Fruit fly (Drosophila melanogaster) whole organism, adult: Measurements from ENCODE around the gene Orp8.

Experiments
- CG11617 ChIP-seq: fragments of 200-800 bp; sonication (Bioruptor generic); optimal IDR thresholded peaks from 2 replicates; lab custom pipeline; 2017; ENCODE audit warnings: mild to moderate bottlenecking, missing biosample characterization, missing genetic modification reagents, missing genetic modification characterization
- CG12768 ChIP-seq: fragments of 200-800 bp; sonication (Bioruptor generic); optimal IDR thresholded peaks from 2 replicates; lab custom pipeline; 2017; ENCODE audit warnings: missing biosample characterization, missing genetic modification characterization, mild to moderate bottlenecking, moderate library complexity, missing genetic modification reagents
- CG14711 ChIP-seq: fragments of 200-800 bp; sonication (Bioruptor generic); optimal IDR thresholded peaks from 2 replicates; lab custom pipeline; 2018; ENCODE audit warnings: missing biosample characterization, mild to moderate bottlenecking, missing genetic modification characterization, moderate library complexity
- CG1620 ChIP-seq: fragments of 200-800 bp; sonication (Bioruptor generic); optimal IDR thresholded peaks from 2 replicates; lab custom pipeline; 2016; ENCODE audit warnings: missing biosample characterization, missing genetic modification characterization
- CG33017 ChIP-seq: fragments of 200-800 bp; sonication (Bioruptor generic); optimal IDR thresholded peaks from 2 replicates; lab custom pipeline; 2018; ENCODE audit warnings: missing biosample characterization, mild to moderate bottlenecking, missing genetic modification characterization, moderate library complexity
- CG5204 ChIP-seq: fragments of 200-800 bp; sonication (Bioruptor generic); optimal IDR thresholded peaks from 2 replicates; lab custom pipeline; 2016; ENCODE audit warnings: missing biosample characterization, missing genetic modification characterization
- CG7045 ChIP-seq: fragments of 200-800 bp; sonication (Bioruptor generic); optimal IDR thresholded peaks from 2 replicates; lab custom pipeline; 2017; ENCODE audit warnings: missing biosample characterization, mild to moderate bottlenecking, missing genetic modification characterization
- CG7101 ChIP-seq: fragments of 200-800 bp; sonication (Bioruptor generic); optimal IDR thresholded peaks from 2 replicates; lab custom pipeline; 2018; ENCODE audit warnings: missing biosample characterization, mild to moderate bottlenecking, missing genetic modification characterization, moderate library complexity
- Clk ChIP-seq: fragments of 200-800 bp; sonication (Bioruptor generic); optimal IDR thresholded peaks from 2 replicates; lab custom pipeline; 2017; ENCODE audit warnings: missing biosample characterization, missing genetic modification characterization
- Crg-1 ChIP-seq: fragments of 200-800 bp; sonication (Bioruptor generic); optimal IDR thresholded peaks from 2 replicates; lab custom pipeline; 2016; ENCODE audit warnings: missing biosample characterization, missing genetic modification characterization
- Hr96 ChIP-seq: fragments of 200-800 bp; sonication (Bioruptor generic); optimal IDR thresholded peaks from 2 replicates; lab custom pipeline; 2016; ENCODE audit warnings: missing biosample characterization, missing genetic modification characterization
- Mnt ChIP-seq: fragments of 200-800 bp; sonication (Bioruptor generic); optimal IDR thresholded peaks from 2 replicates; lab custom pipeline; 2016; ENCODE audit warnings: missing biosample characterization, mild to moderate bottlenecking, missing genetic modification characterization
- bab1 ChIP-seq: fragments of 200-800 bp; sonication (Bioruptor generic); optimal IDR thresholded peaks from 3 replicates; lab custom pipeline; 2019; ENCODE audit warnings: missing biosample characterization, mild to moderate bottlenecking, missing genetic modification characterization, moderate library complexity
- cic ChIP-seq: fragments of 200-800 bp; sonication (Bioruptor generic); optimal IDR thresholded peaks from 2 replicates; lab custom pipeline; 2017; ENCODE audit warnings: missing biosample characterization, mild to moderate bottlenecking, missing genetic modification characterization, moderate library complexity
- cnc ChIP-seq, 2 experiments: fragments of >200 bp; optimal IDR thresholded peaks; 2 replicates each; lab custom pipeline; 2017
- kay ChIP-seq: fragments of 200-800 bp; sonication (Bioruptor generic); peaks from one replicate; lab custom pipeline; 2016; ENCODE audit warnings: missing biosample characterization, missing genetic modification characterization, borderline replicate concordance
- ovo ChIP-seq: fragments of 200-800 bp; sonication (Bioruptor generic); optimal IDR thresholded peaks from 2 replicates; lab custom pipeline; 2016; ENCODE audit warnings: missing biosample characterization, missing genetic modification characterization
- pad ChIP-seq: fragments of 200-800 bp; sonication (Bioruptor generic); optimal IDR thresholded peaks from 3 replicates; lab custom pipeline; 2017; ENCODE audit warnings: missing biosample characterization, missing genetic modification characterization, mild to moderate bottlenecking, moderate library complexity, missing genetic modification reagents
- tj ChIP-seq: fragments of 200-800 bp; sonication (Bioruptor generic); optimal IDR thresholded peaks from 3 replicates; lab custom pipeline; 2017; ENCODE audit warnings: missing biosample characterization, mild to moderate bottlenecking, missing genetic modification characterization, moderate library complexity
- toe ChIP-seq: fragments of 200-800 bp; sonication (Bioruptor generic); optimal IDR thresholded peaks from 2 replicates; lab custom pipeline; 2016; ENCODE audit warnings: missing biosample characterization, missing genetic modification characterization

Orp8 gene

dm6 chr3R:20274521-20275294, 34.4 kb upstream of the Orp8 start:
- TF ChIP-seq cnc (optimal IDR thresholded peaks at IDR 0.05; lab: Kevin White, UChicago) (no peak), pad (no peak), CG12768 (peak; percentile 29), Mnt (GFP tag; lab: Kevin White, UChicago) (peak; percentile 28), bab1 (GFP tag; lab: Kevin White, UChicago) (peak; percentile 41), CG1620 (GFP tag; lab: Kevin White, UChicago) (no peak), CG7045 (GFP tag; lab: Kevin White, UChicago) (no peak), CG33017 (tag; lab: Kevin White, UChicago) (no peak), toe (GFP tag; lab: Kevin White, UChicago) (no peak), ovo (GFP tag; lab: Kevin White, UChicago) (no peak), Clk (GFP tag; lab: Kevin White, UChicago) (no peak), CG7101 (no peak), CG14711 (tag; lab: Kevin White, UChicago) (no peak), Hr96 (no peak), tj (GFP tag; lab: Kevin White, UChicago) (peak; percentile 99), cic (GFP tag; lab: Kevin White, UChicago) (peak; percentile 95), CG11617 (GFP tag; lab: Kevin White, UChicago) (no peak), CG5204 (GFP tag; lab: Kevin White, UChicago) (no peak), Crg-1 (GFP tag; lab: Kevin White, UChicago) (no peak), kay (GFP tag; lab: Kevin White, UChicago) (peak; percentile 61)

dm6 chr3R:20276012-20276411, 33.1 kb upstream of the Orp8 start:
- TF ChIP-seq CG33017 (tag; lab: Kevin White, UChicago) (no peak), Hr96 (no peak), bab1 (GFP tag; lab: Kevin White, UChicago) (no peak), Mnt (GFP tag; lab: Kevin White, UChicago) (no peak), kay (GFP tag; lab: Kevin White, UChicago) (no peak), CG7045 (GFP tag; lab: Kevin White, UChicago) (no peak), CG11617 (GFP tag; lab: Kevin White, UChicago) (no peak), Crg-1 (GFP tag; lab: Kevin White, UChicago) (no peak), CG7101 (no peak), cnc (optimal IDR thresholded peaks at IDR 0.05; lab: Kevin White, UChicago) (no peak), toe (GFP tag; lab: Kevin White, UChicago) (no peak), CG1620 (GFP tag; lab: Kevin White, UChicago) (no peak)

dm6 chr3R:20276760-20277159, 32.4 kb upstream of the Orp8 start:
- TF ChIP-seq CG33017 (tag; lab: Kevin White, UChicago) (no peak), pad (no peak), Crg-1 (GFP tag; lab: Kevin White, UChicago) (no peak), cnc (optimal IDR thresholded peaks at IDR 0.05; lab: Kevin White, UChicago) (no peak), CG11617 (GFP tag; lab: Kevin White, UChicago) (no peak), CG7045 (GFP tag; lab: Kevin White, UChicago) (no peak), tj (GFP tag; lab: Kevin White, UChicago) (no peak), Mnt (GFP tag; lab: Kevin White, UChicago) (no peak), CG14711 (tag; lab: Kevin White, UChicago) (no peak), CG1620 (GFP tag; lab: Kevin White, UChicago) (no peak), toe (GFP tag; lab: Kevin White, UChicago) (no peak), CG12768 (no peak)

dm6 chr3R:20280518-20280981, 28.6 kb upstream of the Orp8 start:
- TF ChIP-seq pad (no peak), kay (GFP tag; lab: Kevin White, UChicago) (peak; percentile 2)

dm6 chr3R:20282103-20282502, 27.0 kb upstream of the Orp8 start:
- TF ChIP-seq tj (GFP tag; lab: Kevin White, UChicago) (peak; percentile 16), CG11617 (GFP tag; lab: Kevin White, UChicago) (no peak), kay (GFP tag; lab: Kevin White, UChicago) (no peak)

- TF ChIP-seq CG7101 (no peak), cic (GFP tag; lab: Kevin White, UChicago) (peak; percentile 31), CG14711 (tag; lab: Kevin White, UChicago) (no peak), CG33017 (tag; lab: Kevin White, UChicago) (no peak), pad (peak; percentile 10), CG7045 (GFP tag; lab: Kevin White, UChicago) (no peak), CG11617 (GFP tag; lab: Kevin White, UChicago) (no peak), tj (GFP tag; lab: Kevin White, UChicago) (no peak), Crg-1 (GFP tag; lab: Kevin White, UChicago) (no peak)
Measured at dm6 chr3R:20282769-20283530, 26.2 kb upstream of the Orp8 start.
